Fruit fly (Drosophila melanogaster) whole organism, embryonic: Measurements from ENCODE around the gene CG13601.

ENCODE experiments used
- Abd-B ChIP-seq: fragments of 200-800 bp; sonication (Bioruptor generic); optimal IDR thresholded peaks from 2 replicates; lab custom pipeline; 2018; ENCODE audit warnings: missing biosample characterization, mild to moderate bottlenecking, missing genetic modification characterization, moderate library complexity
- Bteb2 ChIP-seq: fragments of 200-800 bp; sonication (Bioruptor generic); optimal IDR thresholded peaks from 2 replicates; lab custom pipeline; 2016; ENCODE audit warnings: missing biosample characterization, missing genetic modification characterization
- CG10431 ChIP-seq: fragments of 200-800 bp; sonication (Bioruptor generic); optimal IDR thresholded peaks from 3 replicates; lab custom pipeline; 2018; ENCODE audit warnings: missing biosample characterization, mild to moderate bottlenecking, missing genetic modification characterization
- CG10543 ChIP-seq: fragments of 200-800 bp; sonication (Bioruptor generic); optimal IDR thresholded peaks from 3 replicates; lab custom pipeline; 2017; ENCODE audit warnings: missing biosample characterization, mild to moderate bottlenecking, missing genetic modification characterization, moderate library complexity
- CG10959 ChIP-seq: fragments of 200-800 bp; sonication (Bioruptor generic); IDR thresholded peaks from 2 replicates; pipeline ENCODE4 v1.3.6; 2022; ENCODE audit warnings: missing biosample characterization, missing genetic modification characterization
- CG12071 ChIP-seq: fragments of 200-800 bp; sonication (Bioruptor generic); optimal IDR thresholded peaks from 3 replicates; lab custom pipeline; 2018; ENCODE audit warnings: missing biosample characterization, mild to moderate bottlenecking, missing genetic modification characterization
- CG12769 ChIP-seq: fragments of 200-800 bp; sonication (Bioruptor generic); optimal IDR thresholded peaks from 2 replicates; lab custom pipeline; 2019; ENCODE audit warnings: missing biosample characterization, mild to moderate bottlenecking, missing genetic modification characterization, moderate library complexity
- CG14667 ChIP-seq: fragments of 200-800 bp; sonication (Bioruptor generic); IDR thresholded peaks from 2 replicates; pipeline ENCODE4 v1.3.6; 2022; ENCODE audit warnings: missing biosample characterization, missing genetic modification characterization
- CG17385 ChIP-seq: fragments of 200-800 bp; sonication (Bioruptor generic); optimal IDR thresholded peaks from 3 replicates; lab custom pipeline; 2018; ENCODE audit warnings: missing biosample characterization, mild to moderate bottlenecking, missing genetic modification characterization
- CG18011 ChIP-seq: fragments of 200-800 bp; sonication (Bioruptor generic); optimal IDR thresholded peaks from 2 replicates; lab custom pipeline; 2017; ENCODE audit warnings: missing biosample characterization, missing genetic modification characterization, mild to moderate bottlenecking, moderate library complexity, missing genotype
- CG2678 ChIP-seq: fragments of 200-800 bp; sonication (Bioruptor generic); optimal IDR thresholded peaks from 3 replicates; lab custom pipeline; 2019; ENCODE audit warnings: missing biosample characterization, mild to moderate bottlenecking, missing genetic modification characterization, moderate library complexity
- CG30403 ChIP-seq: fragments of 200-800 bp; sonication (Bioruptor generic); optimal IDR thresholded peaks from 3 replicates; lab custom pipeline; 2016; ENCODE audit warnings: missing biosample characterization, missing genetic modification characterization
- CG30431 ChIP-seq: fragments of 200-800 bp; sonication (Bioruptor generic); optimal IDR thresholded peaks from 2 replicates; lab custom pipeline; 2017; ENCODE audit warnings: missing biosample characterization, missing genetic modification characterization
- CG34376 ChIP-seq: fragments of 200-800 bp; sonication (Bioruptor generic); optimal IDR thresholded peaks from 2 replicates; lab custom pipeline; 2018; ENCODE audit warnings: missing biosample characterization, mild to moderate bottlenecking, missing genetic modification characterization
- CG5180 ChIP-seq: fragments of 200-800 bp; sonication (Bioruptor generic); optimal IDR thresholded peaks from 3 replicates; lab custom pipeline; 2017; ENCODE audit warnings: missing biosample characterization, missing genetic modification characterization, mild to moderate bottlenecking, moderate library complexity, missing genetic modification reagents
- CG6254 ChIP-seq: fragments of 200-800 bp; sonication (Bioruptor generic); optimal IDR thresholded peaks from 3 replicates; lab custom pipeline; 2017; ENCODE audit warnings: mild to moderate bottlenecking, missing biosample characterization, missing genetic modification reagents, missing genetic modification characterization
- CG6854 ChIP-seq: fragments of 200-800 bp; sonication (Bioruptor generic); optimal IDR thresholded peaks from 3 replicates; lab custom pipeline; 2017; ENCODE audit warnings: missing biosample characterization, mild to moderate bottlenecking, missing genetic modification characterization
- CG9817 ChIP-seq: fragments of 200-800 bp; sonication (Bioruptor generic); optimal IDR thresholded peaks from 2 replicates; lab custom pipeline; 2018; ENCODE audit warnings: missing biosample characterization, mild to moderate bottlenecking, missing genetic modification characterization, moderate library complexity
- Dp ChIP-seq: fragments of 200-800 bp; sonication (Bioruptor generic); optimal IDR thresholded peaks from 2 replicates; lab custom pipeline; 2018; ENCODE audit warnings: missing biosample characterization, mild to moderate bottlenecking, missing genetic modification characterization, moderate library complexity
- E2f2 ChIP-seq: fragments of 200-800 bp; sonication (Bioruptor generic); IDR thresholded peaks from 2 replicates; pipeline ENCODE4 v1.3.6; 2022; ENCODE audit warnings: missing biosample characterization, missing genetic modification characterization
- GATAe ChIP-seq: fragments of 200-800 bp; sonication (Bioruptor generic); conservative IDR thresholded peaks from 2 replicates; pipeline ENCODE4 v1.3.6; 2022; ENCODE audit warnings: missing biosample characterization, missing genetic modification characterization
- H2.0 ChIP-seq: fragments of 200-800 bp; sonication (Bioruptor generic); IDR thresholded peaks from 2 replicates; pipeline ENCODE4 v1.3.6; 2022; ENCODE audit warnings: missing biosample characterization, missing genetic modification characterization
- Max ChIP-seq: fragments of 200-800 bp; sonication (Bioruptor generic); optimal IDR thresholded peaks from 2 replicates; lab custom pipeline; 2016; ENCODE audit warnings: missing biosample characterization, mild to moderate bottlenecking, missing genetic modification characterization
- Optix ChIP-seq: fragments of 200-800 bp; sonication (Bioruptor generic); IDR thresholded peaks from 3 replicates; pipeline ENCODE4 v1.3.6; 2022; ENCODE audit warnings: missing biosample characterization, missing genetic modification characterization
- Pdp1 ChIP-seq, 2 experiments: fragments of 200-800 bp; sonication (Bioruptor generic); optimal IDR thresholded peaks; 3 replicates each; lab custom pipeline; 2016; ENCODE audit warnings: missing biosample characterization in 2 of 2, missing genetic modification characterization in 2 of 2, mild to moderate bottlenecking in 1 of 2, moderate library complexity in 1 of 2
- Side ChIP-seq: fragments of 200-800 bp; sonication (Bioruptor generic); optimal IDR thresholded peaks from 2 replicates; lab custom pipeline; 2016; ENCODE audit warnings: missing biosample characterization, missing genetic modification characterization
- Taf1 ChIP-seq: fragments of 200-800 bp; sonication (Bioruptor generic); IDR thresholded peaks from 2 replicates; pipeline ENCODE4 v1.3.6; 2022; ENCODE audit warnings: missing biosample characterization, missing genetic modification characterization
- az2 ChIP-seq: fragments of 200-800 bp; sonication (Bioruptor generic); optimal IDR thresholded peaks from 3 replicates; lab custom pipeline; 2016; ENCODE audit warnings: missing biosample characterization, missing genetic modification characterization
- cas ChIP-seq: fragments of 200-800 bp; sonication (Bioruptor generic); IDR thresholded peaks from 2 replicates; pipeline ENCODE4 v1.3.6; 2022; ENCODE audit warnings: missing biosample characterization, missing genetic modification characterization
- chm ChIP-seq: fragments of 200-800 bp; sonication (Bioruptor generic); IDR thresholded peaks from 2 replicates; pipeline ENCODE4 v1.3.6; 2022; ENCODE audit warnings: missing biosample characterization, missing genetic modification characterization
- crc ChIP-seq: fragments of 200-800 bp; sonication (Bioruptor generic); optimal IDR thresholded peaks from 2 replicates; lab custom pipeline; 2016; ENCODE audit warnings: missing biosample characterization, missing genetic modification characterization
- croc ChIP-seq: fragments of 200-800 bp; sonication (Bioruptor generic); conservative IDR thresholded peaks from 3 replicates; pipeline ENCODE4 v1.3.6; 2022; ENCODE audit warnings: missing biosample characterization, missing genetic modification characterization
- cwo ChIP-seq: fragments of 200-800 bp; sonication (Bioruptor generic); optimal IDR thresholded peaks from 3 replicates; lab custom pipeline; 2017; ENCODE audit warnings: missing biosample characterization, missing genetic modification characterization, mild to moderate bottlenecking, moderate library complexity, missing genetic modification reagents
- exex ChIP-seq: fragments of 200-800 bp; sonication (Bioruptor generic); optimal IDR thresholded peaks from 4 replicates; lab custom pipeline; 2018; ENCODE audit warnings: missing biosample characterization, mild to moderate bottlenecking, missing genetic modification characterization, moderate library complexity
- fd102C ChIP-seq: fragments of 200-800 bp; sonication (Bioruptor generic); optimal IDR thresholded peaks from 2 replicates; lab custom pipeline; 2018; ENCODE audit warnings: missing biosample characterization, mild to moderate bottlenecking, missing genetic modification characterization, moderate library complexity
- gce ChIP-seq: fragments of 200-800 bp; sonication (Bioruptor generic); IDR thresholded peaks from 3 replicates; pipeline ENCODE4 v1.3.6; 2022; ENCODE audit warnings: missing biosample characterization, missing genetic modification characterization
- grau ChIP-seq: fragments of 200-800 bp; optimal IDR thresholded peaks from 3 replicates; lab custom pipeline; 2019; ENCODE audit warnings: missing biosample characterization, mild to moderate bottlenecking, missing genetic modification characterization, moderate library complexity
- hkb ChIP-seq, 2 experiments: fragments of 200-800 bp in 1 of 2; fragments of >200 bp in 1 of 2; sonication (Bioruptor generic) in 1 of 2; IDR thresholded peaks in 1 of 2; optimal IDR thresholded peaks in 1 of 2; 2 replicates each; pipeline versions ENCODE4 v1.3.6 to Lab custom; 2017 to 2022; ENCODE audit warnings: missing biosample characterization in 1 of 2, missing genetic modification characterization in 1 of 2
- klu ChIP-seq: fragments of 200-800 bp; sonication (Bioruptor generic); IDR thresholded peaks from 2 replicates; pipeline ENCODE4 v1.3.6; 2022; ENCODE audit warnings: missing biosample characterization, missing genetic modification characterization
- mirr ChIP-seq: fragments of 200-800 bp; sonication (Bioruptor generic); optimal IDR thresholded peaks from 3 replicates; lab custom pipeline; 2018; ENCODE audit warnings: missing biosample characterization, mild to moderate bottlenecking, missing genetic modification characterization
- pros ChIP-seq: fragments of 200-800 bp; sonication (Bioruptor generic); optimal IDR thresholded peaks from 3 replicates; lab custom pipeline; 2019; ENCODE audit warnings: missing biosample characterization, mild to moderate bottlenecking, missing genetic modification characterization, moderate library complexity
- sob ChIP-seq: fragments of 200-800 bp; sonication (Bioruptor generic); IDR thresholded peaks from 2 replicates; pipeline ENCODE4 v1.3.6; 2022; ENCODE audit warnings: missing biosample characterization, missing genetic modification characterization
- sug ChIP-seq: fragments of 200-800 bp; optimal IDR thresholded peaks from 2 replicates; lab custom pipeline; 2019; ENCODE audit warnings: missing biosample characterization, mild to moderate bottlenecking, missing genetic modification characterization, moderate library complexity
- tgo ChIP-seq: fragments of 200-800 bp; sonication (Bioruptor generic); IDR thresholded peaks from 3 replicates; pipeline ENCODE4 v1.3.6; 2022; ENCODE audit warnings: missing biosample characterization, missing genetic modification characterization
- zen ChIP-seq: fragments of 200-800 bp; sonication (Bioruptor generic); optimal IDR thresholded peaks from 3 replicates; lab custom pipeline; 2018; ENCODE audit warnings: missing biosample characterization, mild to moderate bottlenecking, missing genetic modification characterization, moderate library complexity

CG13601 gene

dm6 chr3R:23939921-23940839 is 12.7 kb upstream of the CG13601 start (continued):
- TF ChIP-seq mirr (GFP tag; lab: Kevin White, UChicago): peak; percentile 91
- no peak for TF ChIP-seq Dp
- peak; percentile 64 for TF ChIP-seq Bteb2 (GFP tag; lab: Kevin White, UChicago)
- no peak for TF ChIP-seq klu
- TF ChIP-seq CG30403: peak; percentile 44
- TF ChIP-seq CG18011 (GFP tag; lab: Kevin White, UChicago): peak; percentile 55
- TF ChIP-seq crc (GFP tag; lab: Kevin White, UChicago): no peak
- peak; percentile 45 for TF ChIP-seq grau (tag; lab: Kevin White, UChicago)
- TF ChIP-seq CG9817 (tag; lab: Kevin White, UChicago): peak; percentile 51
- TF ChIP-seq Max (GFP tag; lab: Kevin White, UChicago): peak; percentile 84
- TF ChIP-seq cas (GFP tag; lab: Robert Waterston, UW): peak; percentile 40; the same call in 1 of the 2 replicates
- TF ChIP-seq zen (tag; lab: Kevin White, UChicago): peak; percentile 57
- TF ChIP-seq CG17385 (GFP tag; lab: Kevin White, UChicago): peak; percentile 79
- TF ChIP-seq E2f2 (GFP tag; lab: Robert Waterston, UW): peak; percentile 65
- TF ChIP-seq CG14667 (GFP tag; lab: Robert Waterston, UW): no peak; the same call in 1 of the 2 replicates
- peak; percentile 62 for TF ChIP-seq H2.0 (GFP tag; lab: Robert Waterston, UW)
- peak; percentile 46 for TF ChIP-seq CG10959 (GFP tag; lab: Robert Waterston, UW)
- peak; percentile 49; the same call in 2 of the 3 replicates for TF ChIP-seq tgo (GFP tag; lab: Robert Waterston, UW)
- TF ChIP-seq fd102C: peak; percentile 88
- no peak for TF ChIP-seq croc (GFP tag; lab: Robert Waterston, UW)
- peak; percentile 87 for TF ChIP-seq sob (GFP tag; lab: Robert Waterston, UW)
- TF ChIP-seq gce (GFP tag; lab: Robert Waterston, UW): peak; percentile 89
- peak; percentile 37 for TF ChIP-seq CG30431
- peak; percentile 99 for TF ChIP-seq sug (tag; lab: Kevin White, UChicago)
- TF ChIP-seq Abd-B (GFP tag; lab: Kevin White, UChicago): peak; percentile 8
- peak; percentile 12 for TF ChIP-seq az2 (GFP tag; lab: Kevin White, UChicago)

dm6 chr3R:23938564-23939122 is 11.2 kb upstream of the CG13601 start:
- TF ChIP-seq Side (GFP tag; lab: Kevin White, UChicago): no peak
- no peak for TF ChIP-seq hkb (optimal IDR thresholded peaks at IDR 0.05; lab: Kevin White, UChicago)
- no peak for TF ChIP-seq hkb (GFP tag; IDR thresholded peaks at IDR 0.05; lab: Robert Waterston, UW)
- peak; percentile 77 for TF ChIP-seq CG34376 (GFP tag; lab: Kevin White, UChicago)
- 0 out of 2 replicates have a peak, but pooled peaks have one; percentile 12 for TF ChIP-seq chm (GFP tag; lab: Robert Waterston, UW)
- TF ChIP-seq GATAe (GFP tag; lab: Robert Waterston, UW): peak; percentile 25; the same call in 1 of the 2 replicates
- TF ChIP-seq mirr (GFP tag; lab: Kevin White, UChicago): peak; percentile 42
- TF ChIP-seq exex: peak; percentile 88
- TF ChIP-seq CG6854 (GFP tag; lab: Kevin White, UChicago): peak; percentile 27
- TF ChIP-seq CG5180 (GFP tag; lab: Kevin White, UChicago): peak; percentile 1
- peak; percentile 28 for TF ChIP-seq CG17385 (GFP tag; lab: Kevin White, UChicago)
- TF ChIP-seq cwo: peak; percentile 39
- TF ChIP-seq pros (GFP tag; lab: Kevin White, UChicago): peak; percentile 52
- peak; percentile 34 for TF ChIP-seq CG10543 (GFP tag; lab: Kevin White, UChicago)
- TF ChIP-seq CG12769 (tag; lab: Kevin White, UChicago): peak; percentile 40
- no peak for TF ChIP-seq Optix (GFP tag; lab: Robert Waterston, UW)
- no peak for TF ChIP-seq CG6254 (GFP tag; lab: Kevin White, UChicago)
- peak; percentile 9 for TF ChIP-seq CG10431
- no peak for TF ChIP-seq Taf1 (GFP tag; lab: Robert Waterston, UW)
- TF ChIP-seq sug (tag; lab: Kevin White, UChicago): peak; percentile 62
- peak; percentile 19 for TF ChIP-seq CG12071 (GFP tag; lab: Kevin White, UChicago)
- TF ChIP-seq CG2678 (tag; lab: Kevin White, UChicago): peak; percentile 3
- TF ChIP-seq Pdp1 (GFP tag; optimal IDR thresholded peaks at IDR 0.05; lab: Kevin White, UChicago): peak in 1 of 2 experiments; percentile 93
- TF ChIP-seq E2f2 (GFP tag; lab: Robert Waterston, UW): peak; percentile 13; the same call in 1 of the 2 replicates
